Worm (Caenorhabditis elegans) whole organism, L4/young adult: ENCODE measurements around the gene syg-2.

Experiments used
- W03F9.2 ChIP-seq: fragments of 150-350 bp; optimal IDR thresholded peaks from 2 replicates; lab custom pipeline; 2014; ENCODE audit warnings: missing biosample characterization, missing genetic modification characterization
- dao-5 ChIP-seq: sonication (generic microtip); optimal IDR thresholded peaks from 2 replicates; lab custom pipeline; 2016; ENCODE audit warnings: missing genotype, missing genetic modification characterization, moderate library complexity, missing compliant biosample characterization
- him-1 ChIP-seq: sonication (generic microtip); optimal IDR thresholded peaks from 2 replicates; lab custom pipeline; 2016; ENCODE audit warnings: missing genotype, missing genetic modification reagents, missing genetic modification characterization, missing compliant biosample characterization

- TF ChIP-seq W03F9.2 (no peak), him-1 (tag; lab: Kevin White, UChicago) (peak; percentile 83), dao-5 (tag; lab: Kevin White, UChicago) (no peak)
Measured at ce11 chrX:14636712-14637111, 18.1 kb upstream of the syg-2 start.
